Worm (Caenorhabditis elegans) whole organism, midembryonic: ENCODE data around the gene Y37A1A.3.

Source experiments
- med-1 ChIP-seq: sonication (generic microtip); optimal IDR thresholded peaks from 2 replicates; lab custom pipeline; 2017; ENCODE audit warnings: missing genetic modification characterization, mild to moderate bottlenecking, missing compliant biosample characterization, antibody characterized with exemption, missing genetic modification reagents; ENCODE audit not compliant: insufficient read depth
- ztf-23 ChIP-seq: fragments of 200-800 bp; sonication (Bioruptor generic); IDR thresholded peaks from 2 replicates; pipeline ENCODE4 v1.3.6; 2022; ENCODE audit warnings: missing genetic modification reagents, missing genetic modification characterization, missing compliant biosample characterization
- ztf-29 ChIP-seq: fragments of 200-800 bp; sonication (Bioruptor generic); IDR thresholded peaks from 2 replicates; pipeline ENCODE4 v1.3.6; 2022; ENCODE audit warnings: missing genetic modification reagents, missing genetic modification characterization, missing compliant biosample characterization

DNA sequence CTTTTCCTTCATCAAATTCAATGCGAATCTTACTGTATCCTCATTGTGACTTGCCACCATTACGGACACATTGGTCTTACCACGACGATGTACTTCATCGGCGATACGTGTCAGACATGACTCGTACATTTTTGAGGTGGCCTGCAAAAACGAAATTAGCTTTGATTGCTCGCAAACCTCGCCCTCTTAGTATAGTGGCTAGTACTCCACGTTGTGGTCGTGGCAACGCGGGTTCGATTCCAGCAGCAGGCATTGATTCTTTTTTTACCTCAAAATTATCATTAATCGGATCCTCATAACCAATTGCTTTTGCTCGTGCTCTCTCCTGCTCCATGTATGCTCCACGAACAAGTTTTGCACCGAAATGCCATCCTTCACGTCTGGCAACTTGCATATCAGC, 32.6 kb downstream of the Y37A1A.3 start:
- TF ChIP-seq ztf-29 (GFP tag; lab: Robert Waterston, UW) (no peak), ztf-23 (GFP tag; lab: Robert Waterston, UW) (no peak), med-1 (GFP tag; lab: Kevin White, UChicago) (no peak)
